Worm (Caenorhabditis elegans): Measurements from ENCODE around the gene K01A12.4.

K01A12.4 gene

DNA sequence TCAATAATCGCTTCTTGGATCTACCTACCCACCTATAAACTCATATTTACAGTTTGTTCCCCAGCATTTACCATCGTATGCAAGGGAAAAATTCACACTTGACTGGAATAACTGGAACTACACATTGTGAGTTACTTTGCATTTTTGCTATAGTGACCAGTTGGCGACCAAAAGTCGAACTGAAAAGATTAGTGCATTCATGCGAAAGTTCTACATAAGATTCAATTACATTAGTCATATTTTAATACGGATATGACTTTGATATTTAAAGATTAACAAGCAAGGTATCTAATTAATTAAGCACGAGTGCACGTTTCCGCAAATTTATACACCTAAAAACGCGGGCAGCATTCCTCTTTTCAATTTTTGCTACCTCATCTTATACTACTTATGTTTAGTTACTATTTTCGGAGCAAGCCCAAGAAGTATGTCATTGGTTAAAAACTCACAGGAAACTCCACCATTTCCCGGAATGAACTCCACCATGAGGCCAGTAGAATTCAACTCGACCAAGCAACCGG lies 39.6 kb upstream of the K01A12.4 start, which contains the start of gene jmjd-3.1:
TSS of gene jmjd-3.1 (plus strand) at position 51 of the 521 bp plus-strand sequence.
- TF ChIP-seq flt-1 (GFP tag; IDR thresholded peaks at IDR 0.05) (no peak), ztf-23 (GFP tag; IDR thresholded peaks at IDR 0.05) (no peak), ztf-29 (GFP tag; IDR thresholded peaks at IDR 0.05) (no peak)

DNA sequence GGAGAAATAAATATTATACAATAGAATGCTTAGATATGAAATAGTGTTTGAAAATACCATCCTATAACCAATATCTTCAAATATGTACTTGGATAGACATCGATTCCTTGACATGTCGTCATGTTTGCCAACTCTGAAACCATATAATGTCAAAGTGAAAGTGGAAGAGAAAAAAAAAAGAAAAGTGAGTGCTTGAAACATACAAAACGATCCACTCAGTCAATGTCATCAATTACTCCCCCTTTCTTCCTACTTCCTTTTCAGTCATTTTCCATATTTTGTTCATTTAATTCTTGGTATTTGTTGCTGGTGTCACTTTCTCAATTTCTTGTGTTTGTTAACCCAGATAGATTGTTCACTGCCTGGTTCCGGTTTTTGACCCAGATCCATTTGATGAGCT lies 30.5 kb upstream of the K01A12.4 start, which contains the start of gene F18E9.4:
TSS of gene F18E9.4 (plus strand) at position 301 of the 400 bp plus-strand sequence.
- TF ChIP-seq klf-2 (GFP tag; conservative IDR thresholded peaks at IDR 0.05): no peak
- TF ChIP-seq ztf-23 (GFP tag; IDR thresholded peaks at IDR 0.05): no peak
- TF ChIP-seq tab-1 (GFP tag; IDR thresholded peaks at IDR 0.05): no peak
- no peak for TF ChIP-seq flt-1 (GFP tag; IDR thresholded peaks at IDR 0.05)

DNA sequence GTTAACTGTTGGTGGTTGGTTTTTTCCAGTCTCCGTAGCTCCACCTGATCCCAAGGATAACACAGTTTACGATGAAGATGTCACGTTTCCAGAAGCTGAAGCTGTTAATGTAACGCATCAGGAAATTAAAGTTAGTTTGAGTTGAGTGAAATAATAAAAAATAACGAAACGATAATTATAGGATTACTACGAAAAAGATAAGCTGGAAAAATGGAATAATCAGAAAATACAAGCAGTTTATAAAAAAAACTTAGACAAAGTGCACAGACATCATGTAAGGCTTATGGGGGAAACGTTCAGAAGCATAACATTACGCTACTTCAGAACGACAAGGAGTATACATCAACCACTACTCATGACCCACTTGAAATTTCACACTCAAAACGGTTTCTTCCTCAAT lies 29.3 kb upstream of the K01A12.4 start, which contains the start of gene F18E9.8:
TSS of gene F18E9.8 (minus strand) at position 101 of the 400 bp plus-strand sequence.
- TF ChIP-seq ztf-29 (GFP tag; IDR thresholded peaks at IDR 0.05) (no peak), flt-1 (GFP tag; IDR thresholded peaks at IDR 0.05) (no peak), ref-1 (GFP tag; conservative IDR thresholded peaks at IDR 0.05) (no peak), ztf-23 (GFP tag; IDR thresholded peaks at IDR 0.05) (no peak), med-1 (GFP tag; optimal IDR thresholded peaks at IDR 0.05; ENCODE audit: insufficient read depth) (no peak), cog-1 (tag; optimal IDR thresholded peaks at IDR 0.05) (no peak), T22C8.4 (GFP tag; IDR thresholded peaks at IDR 0.05) (no peak), klf-2 (GFP tag; conservative IDR thresholded peaks at IDR 0.05) (no peak), tab-1 (GFP tag; IDR thresholded peaks at IDR 0.05) (no peak)

DNA sequence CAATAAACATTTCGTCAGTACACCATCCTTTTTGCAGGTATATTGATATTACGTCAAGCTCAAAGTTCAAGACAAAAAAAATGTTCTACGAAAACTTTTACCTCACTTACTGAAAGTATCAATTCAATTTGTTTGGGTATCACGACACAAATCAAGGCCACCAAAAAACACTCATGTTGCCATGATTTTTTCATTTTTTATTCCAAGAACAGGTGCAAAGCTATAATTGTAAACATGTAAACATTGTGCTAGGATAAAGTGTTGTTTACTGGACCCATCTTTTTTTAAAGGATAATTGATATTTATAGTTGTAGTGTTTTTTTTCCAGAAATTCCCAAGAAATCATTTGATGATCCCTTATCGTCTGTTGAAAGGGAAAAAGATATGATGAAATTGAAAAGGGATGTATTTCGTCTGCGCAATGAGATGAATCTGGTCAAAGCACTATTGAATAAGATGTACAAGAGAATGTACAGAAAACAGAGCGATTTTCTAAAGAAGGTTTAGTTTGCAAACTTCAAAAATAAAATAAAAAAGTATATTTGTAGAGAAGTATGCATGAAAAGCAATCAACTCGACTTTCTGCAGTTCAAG lies 27.8 kb upstream of the K01A12.4 start:
- no peak for TF ChIP-seq med-1 (GFP tag; optimal IDR thresholded peaks at IDR 0.05; ENCODE audit: insufficient read depth)

DNA sequence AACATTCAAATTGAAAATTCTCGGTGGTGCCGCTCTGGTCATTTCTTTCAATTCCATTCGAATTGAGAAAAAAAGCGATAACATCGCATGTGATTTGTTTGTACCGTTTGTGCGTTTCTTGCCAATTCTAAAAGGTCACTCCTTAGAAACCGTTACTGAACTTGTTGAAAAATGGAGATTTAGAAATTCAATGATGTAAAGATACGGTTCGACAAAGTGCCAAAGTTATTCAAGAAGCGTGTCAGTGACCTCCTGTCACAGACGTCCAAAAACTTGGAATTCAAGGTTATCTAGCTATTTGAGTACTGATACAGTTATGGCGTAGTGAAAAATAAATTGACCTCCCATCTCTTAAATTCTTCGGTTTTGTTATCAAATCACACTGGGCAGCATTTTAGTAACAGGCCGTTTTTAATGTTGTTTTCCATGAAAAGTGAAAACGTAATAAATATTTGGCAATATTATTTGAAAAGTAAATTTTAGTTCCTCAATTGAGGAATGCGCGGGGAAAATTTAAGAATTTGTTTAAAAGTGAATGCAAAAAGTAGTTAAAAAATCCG lies 25.8 kb upstream of the K01A12.4 start:
- TF ChIP-seq ref-1 (GFP tag; conservative IDR thresholded peaks at IDR 0.05) (no peak), T22C8.4 (GFP tag; IDR thresholded peaks at IDR 0.05) (no peak), flt-1 (GFP tag; IDR thresholded peaks at IDR 0.05) (no peak), cog-1 (tag; optimal IDR thresholded peaks at IDR 0.05) (no peak), ztf-29 (GFP tag; IDR thresholded peaks at IDR 0.05) (no peak), klf-2 (GFP tag; conservative IDR thresholded peaks at IDR 0.05) (no peak), ztf-23 (GFP tag; IDR thresholded peaks at IDR 0.05) (no peak), tab-1 (GFP tag; IDR thresholded peaks at IDR 0.05) (no peak), med-1 (GFP tag; optimal IDR thresholded peaks at IDR 0.05; ENCODE audit: insufficient read depth) (no peak)

DNA sequence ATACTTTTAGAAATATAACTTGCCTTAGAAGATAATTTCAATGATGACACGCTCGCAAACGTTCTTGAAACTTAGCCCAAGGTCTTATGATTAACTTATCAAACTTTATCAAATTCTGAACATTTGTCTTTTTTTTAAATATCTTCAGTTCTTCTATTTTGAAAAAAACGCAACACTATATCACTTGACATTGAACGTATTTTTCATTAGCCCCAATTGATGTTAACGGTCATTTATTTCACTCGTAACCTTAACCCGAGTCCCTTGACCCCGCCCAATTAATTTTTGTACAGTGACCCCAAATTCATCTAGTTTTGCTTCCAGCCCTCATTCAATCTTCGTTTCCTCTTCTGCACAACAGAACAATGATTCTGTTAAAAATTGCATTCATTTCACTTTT lies 24.9 kb upstream of the K01A12.4 start, which contains the start of gene F18E9.3:
TSS of gene F18E9.3 (plus strand) at position 311 of the 400 bp plus-strand sequence.
- no peak for TF ChIP-seq med-1 (GFP tag; optimal IDR thresholded peaks at IDR 0.05; ENCODE audit: insufficient read depth)

DNA sequence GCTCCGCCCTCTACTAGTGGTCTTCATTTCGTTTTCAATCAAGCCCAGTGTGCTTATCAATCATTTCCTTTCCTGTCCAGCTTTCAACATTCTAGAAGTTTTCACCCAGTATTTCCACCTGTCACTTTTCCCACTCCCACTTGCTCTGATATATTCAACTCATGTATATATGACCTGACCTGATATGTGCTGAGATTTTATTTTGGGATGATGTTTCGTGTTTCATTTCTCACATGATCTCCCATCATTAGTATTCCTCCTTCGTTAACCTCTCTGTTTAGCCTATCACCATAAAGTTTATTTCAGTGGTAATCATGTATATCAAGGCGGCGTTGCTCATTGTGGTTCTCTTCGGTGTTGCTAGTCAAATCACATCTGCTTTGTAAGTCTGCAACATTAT lies 17.8 kb upstream of the K01A12.4 start, which contains the start of gene nlp-7:
TSS of gene nlp-7 (plus strand) at position 301 of the 400 bp plus-strand sequence.
- TF ChIP-seq ref-1 (GFP tag; conservative IDR thresholded peaks at IDR 0.05) (no peak), T22C8.4 (GFP tag; IDR thresholded peaks at IDR 0.05) (no peak), med-1 (GFP tag; optimal IDR thresholded peaks at IDR 0.05; ENCODE audit: insufficient read depth) (no peak)

DNA sequence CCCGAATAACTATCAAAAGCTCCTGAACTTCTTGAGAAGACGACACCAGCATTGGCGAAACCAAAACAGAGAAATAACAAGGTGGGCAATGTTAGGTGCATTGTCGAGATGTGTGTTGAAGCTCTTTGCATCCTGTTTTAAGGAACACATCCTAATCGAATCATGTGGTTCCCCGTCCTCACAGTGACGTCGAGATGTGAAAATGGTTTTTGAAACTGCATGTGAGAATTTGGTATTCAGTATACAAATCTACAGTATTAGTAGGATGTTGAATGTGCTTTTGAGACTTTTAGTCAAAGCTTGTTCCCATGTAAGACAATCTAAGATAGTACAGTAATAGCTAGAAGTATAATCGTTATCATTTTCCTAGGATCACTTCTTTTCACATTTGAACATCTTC lies 13.1 kb upstream of the K01A12.4 start, which contains the start of gene F18E9.7:
TSS of gene F18E9.7 (minus strand) at position 101 of the 400 bp plus-strand sequence.
- TF ChIP-seq tab-1 (GFP tag; IDR thresholded peaks at IDR 0.05) (no peak), ztf-23 (GFP tag; IDR thresholded peaks at IDR 0.05) (no peak), med-1 (GFP tag; optimal IDR thresholded peaks at IDR 0.05; ENCODE audit: insufficient read depth) (no peak), T22C8.4 (GFP tag; IDR thresholded peaks at IDR 0.05) (no peak), ztf-29 (GFP tag; IDR thresholded peaks at IDR 0.05) (no peak), flt-1 (GFP tag; IDR thresholded peaks at IDR 0.05) (no peak), klf-2 (GFP tag; conservative IDR thresholded peaks at IDR 0.05) (no peak), ref-1 (GFP tag; conservative IDR thresholded peaks at IDR 0.05) (no peak), cog-1 (tag; optimal IDR thresholded peaks at IDR 0.05) (no peak)

DNA sequence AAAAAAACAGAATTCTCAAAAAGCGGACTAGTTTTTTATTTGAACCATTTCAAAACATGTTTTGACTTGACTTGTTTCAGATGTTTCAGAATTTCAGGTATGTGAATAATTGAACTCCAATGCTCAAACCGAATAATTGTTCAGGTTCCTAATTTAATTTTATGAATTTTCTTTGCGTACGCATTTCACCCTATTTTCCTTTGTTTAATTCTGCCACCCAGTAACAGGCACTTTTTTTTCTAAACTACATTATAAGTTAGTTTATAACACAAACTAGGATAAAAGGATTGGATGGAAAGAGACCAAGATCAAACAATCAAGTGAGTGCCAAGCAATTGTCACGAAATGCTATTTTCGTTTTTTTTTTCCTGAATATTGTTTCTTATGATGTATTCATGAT lies 12.2 kb upstream of the K01A12.4 start:
- no peak for TF ChIP-seq ref-1 (GFP tag; conservative IDR thresholded peaks at IDR 0.05)
- TF ChIP-seq flt-1 (GFP tag; IDR thresholded peaks at IDR 0.05): no peak
- no peak for TF ChIP-seq ztf-23 (GFP tag; IDR thresholded peaks at IDR 0.05)
- no peak for TF ChIP-seq ztf-29 (GFP tag; IDR thresholded peaks at IDR 0.05)
- no peak for TF ChIP-seq med-1 (GFP tag; optimal IDR thresholded peaks at IDR 0.05; ENCODE audit: insufficient read depth)
- no peak for TF ChIP-seq klf-2 (GFP tag; conservative IDR thresholded peaks at IDR 0.05)

DNA sequence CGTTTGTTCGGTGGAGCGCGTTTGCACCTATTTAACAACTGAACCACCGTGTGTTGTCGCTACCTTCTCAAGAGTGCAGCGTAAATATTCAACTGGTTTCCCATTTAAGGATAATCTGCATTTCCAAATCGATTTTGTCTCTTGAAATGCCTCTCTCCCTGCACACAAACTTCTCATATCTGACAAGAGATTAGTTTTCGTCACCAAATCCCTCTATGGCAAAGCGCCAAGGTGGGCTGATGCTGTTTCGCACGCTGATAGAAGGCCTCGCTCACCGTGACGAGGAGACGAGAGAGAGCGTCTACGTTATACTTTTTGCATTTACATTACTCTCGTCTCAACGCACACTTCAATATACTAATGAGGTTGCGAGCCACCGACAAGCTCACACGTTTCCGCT lies 11.0 kb upstream of the K01A12.4 start:
- no peak for TF ChIP-seq tab-1 (GFP tag; IDR thresholded peaks at IDR 0.05)
- TF ChIP-seq flt-1 (GFP tag; IDR thresholded peaks at IDR 0.05): no peak
- TF ChIP-seq ztf-29 (GFP tag; IDR thresholded peaks at IDR 0.05): no peak
- TF ChIP-seq cog-1 (tag; optimal IDR thresholded peaks at IDR 0.05): no peak

DNA sequence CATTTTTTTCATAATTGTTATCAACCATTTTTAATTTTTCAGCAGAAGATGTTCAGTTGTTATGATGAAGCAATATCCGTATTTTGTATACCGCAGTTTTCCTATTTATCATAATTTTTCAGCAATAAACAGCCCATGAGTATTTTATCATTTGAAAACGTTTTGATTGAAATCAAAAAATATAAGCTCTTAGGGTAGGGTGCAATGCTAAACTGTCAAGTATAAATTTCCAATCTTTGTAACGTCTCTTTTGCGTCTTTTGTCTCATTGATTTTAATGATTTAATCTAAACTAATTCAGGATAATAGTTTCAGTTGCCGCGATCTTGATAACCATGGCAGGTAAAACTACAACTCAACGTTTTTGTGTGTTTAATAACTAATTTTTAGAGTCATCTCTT lies 9.5 kb upstream of the K01A12.4 start, which contains the start of gene F18E9.1:
TSS of gene F18E9.1 (plus strand) at position 301 of the 400 bp plus-strand sequence.
- TF ChIP-seq ztf-23 (GFP tag; IDR thresholded peaks at IDR 0.05): no peak
- no peak for TF ChIP-seq ref-1 (GFP tag; conservative IDR thresholded peaks at IDR 0.05)

All from whole organism, midembryonic.